Worm (Caenorhabditis elegans): ENCODE results near the gene try-5.

DNA sequence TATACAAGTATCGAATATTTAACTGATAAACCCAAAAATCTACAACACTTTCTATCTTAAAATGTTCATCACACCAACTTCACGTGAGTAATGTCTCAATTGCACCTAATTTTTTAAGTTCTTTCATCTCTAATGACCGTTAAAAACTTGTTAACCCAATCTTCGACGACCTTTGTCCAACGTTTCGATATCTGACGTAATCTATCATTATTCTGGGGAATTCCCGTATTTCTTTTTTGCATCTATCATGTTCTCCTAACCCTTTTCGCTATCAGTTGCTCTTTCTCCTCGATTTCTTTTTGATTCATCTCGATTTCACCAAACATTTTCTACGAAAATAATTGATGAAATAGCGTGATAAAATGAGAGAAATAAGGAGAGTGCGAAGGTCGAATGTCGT lies 19.2 kb upstream of the try-5 start:
- TF ChIP-seq B0310.2 (tag; optimal IDR thresholded peaks at IDR 0.05) (no peak), F13C5.2 (tag; optimal IDR thresholded peaks at IDR 0.05) (no peak), ama-1 (optimal IDR thresholded peaks at IDR 0.05) (no peak), hnd-1 (tag; optimal IDR thresholded peaks at IDR 0.05) (no peak), aly-1 (tag; optimal IDR thresholded peaks at IDR 0.05) (no peak)

All from whole organism, early embryonic.